Fruit fly (Drosophila melanogaster): ENCODE data around the gene CG8188.

Gene CG8188

DNA sequence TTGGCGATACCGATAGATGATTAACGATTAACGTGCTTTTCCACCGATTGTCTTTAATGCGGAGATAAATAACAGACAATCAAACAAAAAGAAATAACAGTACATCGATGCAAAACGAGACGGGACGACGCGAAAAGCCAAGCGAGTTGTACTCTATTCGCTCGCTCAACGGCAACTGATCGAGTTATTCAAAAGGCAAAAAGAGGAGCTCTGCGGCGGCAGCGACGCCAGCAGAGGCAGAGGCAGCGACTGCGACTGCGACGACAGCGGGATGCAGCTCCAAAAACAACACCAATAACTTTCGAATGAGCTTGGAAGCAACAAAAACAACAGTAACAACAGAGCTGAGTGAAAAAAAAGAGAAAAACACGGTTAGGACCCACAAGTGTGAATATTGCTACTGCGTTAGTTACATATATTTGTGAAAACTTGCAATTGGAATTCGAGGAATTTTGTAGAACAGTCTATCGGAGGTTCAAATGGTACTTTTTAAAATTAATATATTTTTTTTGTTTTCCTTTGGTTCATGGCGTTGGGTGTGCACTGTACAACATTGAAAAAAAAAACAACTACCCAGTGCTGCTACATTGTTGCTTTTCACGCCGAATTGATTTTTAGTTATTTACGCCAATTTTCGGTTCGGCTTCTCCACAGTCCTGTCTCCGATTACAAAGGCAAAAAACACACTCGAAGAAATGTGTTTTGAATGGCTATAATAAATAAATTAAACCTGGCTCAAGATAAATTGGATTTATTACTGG is 19.9 kb downstream of the CG8188 start (continued):
- TF ChIP-seq C15 (GFP tag; IDR thresholded peaks at IDR 0.05) (peak; percentile 63; the same call in 1 of the 3 replicates), BEAF-32 (GFP tag; optimal IDR thresholded peaks at IDR 0.05) (no peak), CG14667 (GFP tag; IDR thresholded peaks at IDR 0.05) (peak; percentile 81), CG3726 (GFP tag; IDR thresholded peaks at IDR 0.05) (peak; percentile 68; the same call in 2 of the 3 replicates), Opbp (GFP tag; IDR thresholded peaks at IDR 0.05; ENCODE audit: partially characterized antibody) (no peak), CG31365 (tag; optimal IDR thresholded peaks at IDR 0.05) (no peak), CG7928 (GFP tag; optimal IDR thresholded peaks at IDR 0.05) (no peak), CG14965 (GFP tag; optimal IDR thresholded peaks at IDR 0.05; ENCODE audit: borderline replicate concordance) (no peak), Gsc (GFP tag; IDR thresholded peaks at IDR 0.05) (peak; percentile 56), Taf1 (GFP tag; IDR thresholded peaks at IDR 0.05) (0 out of 2 replicates have a peak, but pooled peaks have one; percentile 17), CG6683 (GFP tag; optimal IDR thresholded peaks at IDR 0.05) (peak; percentile 16), ttk (GFP tag; IDR thresholded peaks at IDR 0.05) (peak; percentile 89), Hr3 (GFP tag; optimal IDR thresholded peaks at IDR 0.05) (peak; percentile 25), HLHmδ (GFP tag; optimal IDR thresholded peaks at IDR 0.05) (no peak), sr (GFP tag; IDR thresholded peaks at IDR 0.05) (0 out of 3 replicates have a peak, but pooled peaks have one; percentile 42), wdn (GFP tag; IDR thresholded peaks at IDR 0.05) (no peak), CG13287 (GFP tag; IDR thresholded peaks at IDR 0.05; ENCODE audit: partially characterized antibody) (no peak; the same call in 1 of the 2 replicates), amos (GFP tag; IDR thresholded peaks at IDR 0.05; ENCODE audit: partially characterized antibody) (no peak; the same call in 1 of the 2 replicates), Dp (GFP tag; optimal IDR thresholded peaks at IDR 0.05) (no peak), jumu (GFP tag; optimal IDR thresholded peaks at IDR 0.05) (no peak), CG11456 (GFP tag; IDR thresholded peaks at IDR 0.05) (peak; percentile 73; the same call in 1 of the 3 replicates), tll (GFP tag; optimal IDR thresholded peaks at IDR 0.05) (no peak), CkIIα-i1 (GFP tag; IDR thresholded peaks at IDR 0.05) (no peak), CG33557 (GFP tag; optimal IDR thresholded peaks at IDR 0.05) (no peak), wor (GFP tag; IDR thresholded peaks at IDR 0.05) (peak; percentile 78), sim (GFP tag; IDR thresholded peaks at IDR 0.05) (peak; percentile 49; the same call in 1 of the 2 replicates), maf-S (GFP tag; optimal IDR thresholded peaks at IDR 0.05) (no peak), CG14441 (GFP tag; IDR thresholded peaks at IDR 0.05) (peak; percentile 82), Fer3 (tag; optimal IDR thresholded peaks at IDR 0.05) (peak; percentile 37), gsb-n (tag; optimal IDR thresholded peaks at IDR 0.05) (peak; percentile 35), CG8924 (tag; optimal IDR thresholded peaks at IDR 0.05) (peak; percentile 29), Rx (GFP tag; IDR thresholded peaks at IDR 0.05) (peak; percentile 75), tup (GFP tag; optimal IDR thresholded peaks at IDR 0.05) (peak; percentile 33), seq (GFP tag; IDR thresholded peaks at IDR 0.05) (peak; percentile 62; the same call in 1 of the 2 replicates), Sry-δ (GFP tag; optimal IDR thresholded peaks at IDR 0.05) (no peak), HLH54F (GFP tag; optimal IDR thresholded peaks at IDR 0.05) (peak; percentile 19), hkb (optimal IDR thresholded peaks at IDR 0.05) (no peak), hkb (GFP tag; IDR thresholded peaks at IDR 0.05) (peak; percentile 77), lbe (GFP tag; optimal IDR thresholded peaks at IDR 0.05) (peak; percentile 84), HmgZ (tag; optimal IDR thresholded peaks at IDR 0.05) (no peak), ab (GFP tag; optimal IDR thresholded peaks at IDR 0.05) (peak; percentile 52), Hand (GFP tag; optimal IDR thresholded peaks at IDR 0.05) (no peak), jigr1 (GFP tag; IDR thresholded peaks at IDR 0.05) (peak; percentile 58; the same call in 1 of the 3 replicates), CG34422 (GFP tag; IDR thresholded peaks at IDR 0.05) (peak; percentile 89), CG33213 (GFP tag; optimal IDR thresholded peaks at IDR 0.05) (no peak), NK7.1 (GFP tag; optimal IDR thresholded peaks at IDR 0.05) (no peak), az2 (GFP tag; optimal IDR thresholded peaks at IDR 0.05) (peak; percentile 61), HLH4C (GFP tag; IDR thresholded peaks at IDR 0.05; ENCODE audit: partially characterized antibody) (peak; percentile 33; the same call in 2 of the 3 replicates), Nf-YC (tag; optimal IDR thresholded peaks at IDR 0.05) (no peak)
